Worm (Caenorhabditis elegans): Measurements from ENCODE around the gene Y51H4A.941.

ce11 chrIV:16743530-16743929 is 49.1 kb upstream of the Y51H4A.941 start, which contains the start of gene Y43D4A.1:
- TF ChIP-seq klf-2 (GFP tag; conservative IDR thresholded peaks at IDR 0.05) (no peak), T22C8.4 (GFP tag; IDR thresholded peaks at IDR 0.05) (no peak)

Measured in whole organism, midembryonic.